Worm (Caenorhabditis elegans) whole organism, L4 larva: ENCODE measurements around the gene gcy-12.

Experiments used
- F26F4.8 ChIP-seq: fragments of 200-800 bp; sonication (Bioruptor generic); conservative IDR thresholded peaks from 2 replicates; pipeline ENCODE4 v1.3.6; 2022; ENCODE audit warnings: missing genetic modification characterization, missing compliant biosample characterization
- F37D6.2 ChIP-seq: sonication (generic microtip); optimal IDR thresholded peaks from 2 replicates; lab custom pipeline; 2016; ENCODE audit warnings: mild to moderate bottlenecking, missing genetic modification characterization, missing compliant biosample characterization
- F49E8.2 ChIP-seq: sonication (generic microtip); optimal IDR thresholded peaks from 2 replicates; lab custom pipeline; 2016; ENCODE audit warnings: missing compliant biosample characterization, mild to moderate bottlenecking, missing genetic modification characterization, borderline replicate concordance
- T26A8.4 ChIP-seq: fragments of 200-800 bp; sonication (Bioruptor generic); IDR thresholded peaks from 2 replicates; pipeline ENCODE4 v1.3.6; 2022; ENCODE audit warnings: missing genetic modification characterization, missing compliant biosample characterization
- Y105C5A.15 ChIP-seq: fragments of 200-800 bp; sonication (Bioruptor generic); IDR thresholded peaks from 2 replicates; pipeline ENCODE4 v1.3.6; 2022; ENCODE audit warnings: missing genetic modification characterization, missing compliant biosample characterization
- Y48G9A.11 ChIP-seq: fragments of 200-800 bp; sonication (Bioruptor generic); IDR thresholded peaks from 2 replicates; pipeline ENCODE4 v1.3.6; 2022; ENCODE audit warnings: missing genetic modification reagents, missing genetic modification characterization, missing compliant biosample characterization
- Y75B8A.6 ChIP-seq: fragments of 200-800 bp; sonication (Bioruptor generic); IDR thresholded peaks from 2 replicates; pipeline ENCODE4 v1.3.6; 2022; ENCODE audit warnings: missing genetic modification reagents, missing genetic modification characterization, missing compliant biosample characterization
- ZK337.2 ChIP-seq: fragments of 200-800 bp; sonication (Bioruptor generic); IDR thresholded peaks from 2 replicates; pipeline ENCODE4 v1.3.6; 2022; ENCODE audit warnings: missing genetic modification reagents, missing genetic modification characterization, missing compliant biosample characterization
- aha-1 ChIP-seq: fragments of 150-350 bp; peaks from one replicate; lab custom pipeline; 2014; ENCODE audit warnings: missing biosample characterization, missing genetic modification characterization
- aly-2 ChIP-seq: sonication (generic microtip); optimal IDR thresholded peaks from 2 replicates; lab custom pipeline; 2018; ENCODE audit warnings: missing biosample characterization, missing genetic modification characterization
- ama-1 ChIP-seq: fragments of 150-350 bp; optimal IDR thresholded peaks from 2 replicates; lab custom pipeline; 2014; ENCODE audit warnings: inconsistent platforms, mixed read lengths
- ceh-20 ChIP-seq: fragments of 200-800 bp; sonication (Bioruptor generic); IDR thresholded peaks from 2 replicates; pipeline ENCODE4 v1.3.6; 2022; ENCODE audit warnings: missing genetic modification reagents, missing genetic modification characterization, missing compliant biosample characterization
- ceh-82 ChIP-seq: sonication (generic microtip); optimal IDR thresholded peaks from 2 replicates; lab custom pipeline; 2017; ENCODE audit warnings: missing biosample characterization, missing genetic modification characterization
- cey-2 ChIP-seq: sonication (generic microtip); optimal IDR thresholded peaks from 3 replicates; lab custom pipeline; 2017; ENCODE audit warnings: missing genetic modification characterization, mild to moderate bottlenecking, missing compliant biosample characterization, antibody characterized with exemption, borderline replicate concordance; ENCODE audit not compliant: insufficient read depth
- ctbp-1 ChIP-seq: fragments of 200-800 bp; sonication (Bioruptor generic); IDR thresholded peaks from 2 replicates; pipeline ENCODE4 v1.3.6; 2022; ENCODE audit warnings: missing genetic modification reagents, missing genetic modification characterization, missing compliant biosample characterization
- daf-12 ChIP-seq: fragments of 150-350 bp; optimal IDR thresholded peaks from 2 replicates; lab custom pipeline; 2014; ENCODE audit warnings: missing biosample characterization, missing genetic modification reagents, missing genetic modification characterization
- daf-8 ChIP-seq: fragments of 200-800 bp; sonication (Bioruptor generic); IDR thresholded peaks from 2 replicates; pipeline ENCODE4 v1.3.6; 2022; ENCODE audit warnings: missing genetic modification characterization, missing compliant biosample characterization
- dmd-6 ChIP-seq: fragments of 200-800 bp; sonication (Bioruptor generic); IDR thresholded peaks from 2 replicates; pipeline ENCODE4 v1.3.6; 2022; ENCODE audit warnings: missing genetic modification reagents, missing genetic modification characterization, missing compliant biosample characterization
- dmd-8 ChIP-seq: fragments of 200-800 bp; sonication (Bioruptor generic); IDR thresholded peaks from 2 replicates; pipeline ENCODE4 v1.3.6; 2022; ENCODE audit warnings: missing genetic modification characterization, missing compliant biosample characterization
- dmd-9 ChIP-seq: fragments of 200-800 bp; sonication (Bioruptor generic); IDR thresholded peaks from 2 replicates; pipeline ENCODE4 v1.3.6; 2022; ENCODE audit warnings: missing genetic modification reagents, missing genetic modification characterization, missing compliant biosample characterization
- egl-27 ChIP-seq: sonication (generic microtip); optimal IDR thresholded peaks from 3 replicates; lab custom pipeline; 2017; ENCODE audit warnings: missing biosample characterization, missing genetic modification reagents, missing genetic modification characterization
- egl-43 ChIP-seq: fragments of 200-800 bp; sonication (Bioruptor generic); IDR thresholded peaks from 2 replicates; pipeline ENCODE4 v1.3.6; 2022; ENCODE audit warnings: missing genetic modification reagents, missing genetic modification characterization, missing compliant biosample characterization
- fos-1 ChIP-seq: fragments of 150-350 bp; optimal IDR thresholded peaks from 2 replicates; lab custom pipeline; 2014; ENCODE audit warnings: missing biosample characterization, missing genetic modification characterization
- gei-8 ChIP-seq: fragments of 200-800 bp; sonication (Bioruptor generic); optimal IDR thresholded peaks from 2 replicates; lab custom pipeline; 2018; ENCODE audit warnings: mild to moderate bottlenecking, missing genetic modification characterization, missing compliant biosample characterization
- hif-1 ChIP-seq, 2 experiments: sonication (generic microtip); optimal IDR thresholded peaks; 2 replicates each; lab custom pipeline; 2016 to 2017; ENCODE audit warnings: missing compliant biosample characterization in 2 of 2, missing genetic modification characterization in 2 of 2, missing genetic modification reagents in 2 of 2, missing genotype in 2 of 2, mild to moderate bottlenecking in 1 of 2
- hmg-1.1 ChIP-seq: fragments of 200-800 bp; sonication (Bioruptor generic); IDR thresholded peaks from 2 replicates; pipeline ENCODE4 v1.3.6; 2022; ENCODE audit warnings: missing genetic modification reagents, missing genetic modification characterization, missing compliant biosample characterization
- lin-15B ChIP-seq: fragments of 150-350 bp; sonication (generic microtip); optimal IDR thresholded peaks from 3 replicates; lab custom pipeline; 2014; ENCODE audit warnings: missing biosample characterization, missing genetic modification characterization
- lin-29 ChIP-seq: fragments of 200-800 bp; sonication (Bioruptor generic); IDR thresholded peaks from 2 replicates; pipeline ENCODE4 v1.3.6; 2022; ENCODE audit warnings: missing genetic modification reagents, missing genetic modification characterization, missing compliant biosample characterization
- lin-38 ChIP-seq: fragments of 200-800 bp; sonication (Bioruptor generic); IDR thresholded peaks from 2 replicates; pipeline ENCODE4 v1.3.6; 2022; ENCODE audit warnings: missing genetic modification reagents, missing genetic modification characterization, missing compliant biosample characterization
- lsy-2 ChIP-seq, 2 experiments: fragments of 150-350 bp in 1 of 2; sonication (generic microtip) in 1 of 2; optimal IDR thresholded peaks; 2 replicates each; lab custom pipeline; 2014 to 2017; ENCODE audit warnings: missing biosample characterization in 2 of 2, missing genetic modification characterization in 2 of 2
- mes-2 ChIP-seq: sonication (generic microtip); optimal IDR thresholded peaks from 2 replicates; lab custom pipeline; 2016; ENCODE audit warnings: missing genotype, mild to moderate bottlenecking, missing genetic modification characterization, missing compliant biosample characterization; ENCODE audit not compliant: poor library complexity, severe bottlenecking
- nhr-10 ChIP-seq: fragments of 150-350 bp; optimal IDR thresholded peaks from 2 replicates; lab custom pipeline; 2014; ENCODE audit warnings: missing biosample characterization, missing genetic modification characterization
- nhr-102 ChIP-seq: sonication (generic microtip); optimal IDR thresholded peaks from 2 replicates; lab custom pipeline; 2016; ENCODE audit warnings: mild to moderate bottlenecking, missing genetic modification characterization, moderate library complexity, missing compliant biosample characterization
- nhr-11 ChIP-seq: fragments of 150-350 bp; optimal IDR thresholded peaks from 2 replicates; lab custom pipeline; 2014; ENCODE audit warnings: missing biosample characterization, missing genetic modification characterization
- nhr-48 ChIP-seq: sonication (generic microtip); optimal IDR thresholded peaks from 2 replicates; lab custom pipeline; 2016; ENCODE audit warnings: mild to moderate bottlenecking, missing genetic modification characterization, missing compliant biosample characterization
- nhr-6 ChIP-seq: fragments of 150-350 bp; optimal IDR thresholded peaks from 2 replicates; lab custom pipeline; 2014; ENCODE audit warnings: missing biosample characterization, missing genetic modification characterization
- nhr-76 ChIP-seq: fragments of 150-350 bp; optimal IDR thresholded peaks from 2 replicates; lab custom pipeline; 2014; ENCODE audit warnings: missing biosample characterization, missing genetic modification characterization
- pha-4 ChIP-seq, 2 experiments: fragments of 150-350 bp in 1 of 2; fragments of 200-800 bp in 1 of 2; sonication (Bioruptor generic) in 1 of 2; IDR thresholded peaks in 1 of 2; optimal IDR thresholded peaks in 1 of 2; 2 replicates each; pipeline versions ENCODE4 v1.3.6 to Lab custom; 2014 to 2022; ENCODE audit warnings: missing genetic modification characterization in 2 of 2, missing genetic modification reagents in 2 of 2, missing biosample characterization in 1 of 2, missing compliant biosample characterization in 1 of 2
- pqm-1 ChIP-seq: sonication (generic microtip); optimal IDR thresholded peaks from 2 replicates; lab custom pipeline; 2017; ENCODE audit warnings: missing biosample characterization, missing genetic modification characterization
- rbr-2 ChIP-seq: sonication (generic microtip); optimal IDR thresholded peaks from 2 replicates; lab custom pipeline; 2016; ENCODE audit warnings: missing genotype, missing genetic modification characterization, missing compliant biosample characterization
- spr-1 ChIP-seq: sonication (generic microtip); optimal IDR thresholded peaks from 2 replicates; lab custom pipeline; 2016; ENCODE audit warnings: mild to moderate bottlenecking, missing genetic modification characterization, missing compliant biosample characterization
- spr-3 ChIP-seq: fragments of 200-800 bp; sonication (Bioruptor generic); optimal IDR thresholded peaks from 2 replicates; lab custom pipeline; 2018; ENCODE audit warnings: mild to moderate bottlenecking, missing genetic modification characterization, missing compliant biosample characterization
- tag-97 ChIP-seq: fragments of 200-800 bp; sonication (Bioruptor generic); IDR thresholded peaks from 2 replicates; pipeline ENCODE4 v1.3.6; 2022; ENCODE audit warnings: missing genetic modification characterization, missing compliant biosample characterization
- unc-130 ChIP-seq: sonication (generic microtip); optimal IDR thresholded peaks from 2 replicates; lab custom pipeline; 2016; ENCODE audit warnings: missing genetic modification reagents, missing genetic modification characterization, missing compliant biosample characterization
- unc-39 ChIP-seq: sonication (generic microtip); optimal IDR thresholded peaks from 2 replicates; lab custom pipeline; 2017; ENCODE audit warnings: missing biosample characterization, missing genetic modification characterization
- unc-62 ChIP-seq, 3 experiments: fragments of 150-350 bp in 1 of 3; sonication (generic microtip); optimal IDR thresholded peaks in 2 of 3; peaks in 1 of 3; 1 replicate in 1 of 3; 2 replicates in 2 of 3; lab custom pipeline; 2014 to 2017; ENCODE audit warnings: missing biosample characterization in 3 of 3, missing genetic modification characterization in 3 of 3, missing genetic modification reagents in 3 of 3, missing genotype in 1 of 3
- vab-7 ChIP-seq: fragments of 200-800 bp; sonication (Bioruptor generic); IDR thresholded peaks from 2 replicates; pipeline ENCODE4 v1.3.6; 2022; ENCODE audit warnings: missing genetic modification reagents, missing genetic modification characterization, missing compliant biosample characterization
- zfp-2 ChIP-seq: sonication (generic microtip); optimal IDR thresholded peaks from 2 replicates; lab custom pipeline; 2016; ENCODE audit warnings: mild to moderate bottlenecking, missing genetic modification characterization, missing compliant biosample characterization
- zfp-3 ChIP-seq: fragments of 200-800 bp; sonication (Bioruptor generic); conservative IDR thresholded peaks from 2 replicates; pipeline ENCODE4 v1.3.6; 2022; ENCODE audit warnings: missing genetic modification reagents, missing genetic modification characterization, missing compliant biosample characterization
- ztf-11 ChIP-seq: fragments of 150-350 bp; optimal IDR thresholded peaks from 2 replicates; lab custom pipeline; 2014; ENCODE audit warnings: missing biosample characterization, missing genetic modification characterization

Gene gcy-12

ce11 chrII:5353642-5354041 lies 41.8 kb downstream of the gcy-12 start (continued):
- TF ChIP-seq dmd-8 (GFP tag; lab: Robert Waterston, UW) (peak; percentile 97), T26A8.4 (peak; percentile 89), dmd-9 (GFP tag; lab: Robert Waterston, UW) (0 out of 2 replicates have a peak, but pooled peaks have one; percentile 28), unc-62 (GFP tag; optimal IDR thresholded peaks at IDR 0.05 in 1 of 2; lab: Kevin White, UChicago) (no peak), unc-62 (tag; optimal IDR thresholded peaks at IDR 0.05; lab: Kevin White, UChicago) (no peak), lin-29 (peak; percentile 65; the same call in 1 of the 2 replicates), ceh-82 (tag; lab: Kevin White, UChicago) (no peak), ztf-11 (no peak), pha-4 (GFP tag; IDR thresholded peaks at IDR 0.05; lab: Robert Waterston, UW) (peak; percentile 88), pha-4 (tag; optimal IDR thresholded peaks at IDR 0.05; lab: Kevin White, UChicago) (no peak), ama-1 (lab: Kevin White, UChicago) (no peak), hmg-1.1 (GFP tag; lab: Robert Waterston, UW) (no peak), zfp-3 (GFP tag; lab: Robert Waterston, UW) (peak; percentile 67; the same call in 1 of the 2 replicates), egl-43 (peak; percentile 86), rbr-2 (tag; lab: Kevin White, UChicago) (peak; percentile 38), unc-130 (GFP tag; lab: Kevin White, UChicago) (peak; percentile 33), F49E8.2 (peak; percentile 24), Y75B8A.6 (GFP tag; lab: Robert Waterston, UW) (peak; percentile 93), gei-8 (peak; percentile 85), aly-2 (tag; lab: Kevin White, UChicago) (no peak), vab-7 (GFP tag; lab: Robert Waterston, UW) (peak; percentile 84), mes-2 (peak; percentile 71), hif-1 (tag; optimal IDR thresholded peaks at IDR 0.05; lab: Kevin White, UChicago) (peak in 1 of 2 experiments; percentile 62), F26F4.8 (GFP tag; lab: Robert Waterston, UW) (peak; percentile 89), pqm-1 (no peak), unc-39 (tag; lab: Kevin White, UChicago) (no peak), tag-97 (GFP tag; lab: Robert Waterston, UW) (no peak), nhr-76 (tag; lab: Kevin White, UChicago) (no peak), daf-8 (GFP tag; lab: Robert Waterston, UW) (no peak), ZK337.2 (GFP tag; lab: Robert Waterston, UW) (peak; percentile 60; the same call in 1 of the 2 replicates), lin-38 (peak; percentile 81), ctbp-1 (GFP tag; lab: Robert Waterston, UW) (peak; percentile 89), nhr-102 (tag; lab: Kevin White, UChicago) (peak; percentile 69), nhr-48 (tag; lab: Kevin White, UChicago) (peak; percentile 50), spr-1 (tag; lab: Kevin White, UChicago) (peak; percentile 54), cey-2 (tag; lab: Kevin White, UChicago) (no peak), egl-27 (no peak), Y48G9A.11 (GFP tag; lab: Robert Waterston, UW) (peak; percentile 60; the same call in 1 of the 2 replicates), nhr-6 (no peak), aha-1 (peak; percentile 62), ceh-20 (GFP tag; lab: Robert Waterston, UW) (0 out of 2 replicates have a peak, but pooled peaks have one; percentile 32), fos-1 (tag; lab: Kevin White, UChicago) (no peak), nhr-11 (tag; lab: Kevin White, UChicago) (no peak), nhr-10 (tag; lab: Kevin White, UChicago) (no peak), spr-3 (GFP tag; lab: Kevin White, UChicago) (peak; percentile 83), zfp-2 (tag; lab: Kevin White, UChicago) (no peak), dmd-6 (GFP tag; lab: Robert Waterston, UW) (0 out of 2 replicates have a peak, but pooled peaks have one; percentile 27), lin-15B (tag; lab: Kevin White, UChicago) (no peak), lsy-2 (tag; optimal IDR thresholded peaks at IDR 0.05; lab: Kevin White, UChicago) (peak in 1 of 2 experiments; percentile 37), daf-12 (tag; lab: Kevin White, UChicago) (no peak), F37D6.2 (no peak), Y105C5A.15 (peak; percentile 97)
